Fruit fly (Drosophila melanogaster) whole organism, wandering third instar larva: ENCODE data around the gene CG14245.

Experiments used
- Abd-B ChIP-seq: fragments of >200 bp; optimal IDR thresholded peaks from 2 replicates; lab custom pipeline; 2017; ENCODE audit warnings: missing biosample characterization, missing genetic modification characterization
- CG32264 ChIP-seq: fragments of 200-800 bp; sonication (Bioruptor generic); optimal IDR thresholded peaks from 2 replicates; lab custom pipeline; 2016; ENCODE audit warnings: missing biosample characterization, missing genetic modification characterization
- CrebA ChIP-seq: fragments of 200-800 bp; sonication (Bioruptor generic); optimal IDR thresholded peaks from 2 replicates; lab custom pipeline; 2016; ENCODE audit warnings: missing biosample characterization, mild to moderate bottlenecking, missing genetic modification characterization, borderline replicate concordance
- HLH106 ChIP-seq: fragments of 200-800 bp; optimal IDR thresholded peaks from 3 replicates; lab custom pipeline; 2019; ENCODE audit warnings: missing biosample characterization, mild to moderate bottlenecking, missing genetic modification characterization, moderate library complexity
- Myc ChIP-seq: fragments of >200 bp; optimal IDR thresholded peaks from 2 replicates; lab custom pipeline; 2017
- Rel ChIP-seq, 2 experiments: fragments of 200-800 bp; sonication (Bioruptor generic) in 1 of 2; optimal IDR thresholded peaks; 2 replicates in 1 of 2; 3 replicates in 1 of 2; lab custom pipeline; 2016 to 2019; ENCODE audit warnings: mild to moderate bottlenecking in 2 of 2, missing biosample characterization in 2 of 2, missing genetic modification characterization in 2 of 2, moderate library complexity in 1 of 2
- dl ChIP-seq, 2 experiments: fragments of 175-275, 200-275 bp in 1 of 2; fragments of 200-275 bp in 1 of 2; sonication (Bioruptor generic); optimal IDR thresholded peaks; lab custom pipeline; 2018; ENCODE audit warnings: mild to moderate bottlenecking in 2 of 2, missing biosample characterization in 2 of 2, missing genetic modification characterization in 2 of 2, moderate library complexity in 2 of 2; ENCODE audit not compliant: partially characterized antibody in 2 of 2, insufficient read depth in 1 of 2
- dsf ChIP-seq: sonication (Bioruptor generic); optimal IDR thresholded peaks from 2 replicates; lab custom pipeline; 2016; ENCODE audit warnings: missing biosample characterization, missing genetic modification characterization, borderline replicate concordance
- h ChIP-seq: fragments of 200-800 bp; sonication (Bioruptor generic); optimal IDR thresholded peaks from 3 replicates; lab custom pipeline; 2016; ENCODE audit warnings: missing biosample characterization, mild to moderate bottlenecking, missing genetic modification characterization
- psq ChIP-seq: fragments of 200-800 bp; sonication (Bioruptor generic); optimal IDR thresholded peaks from 3 replicates; lab custom pipeline; 2017; ENCODE audit warnings: missing biosample characterization, mild to moderate bottlenecking, missing genetic modification characterization, moderate library complexity
- rgr ChIP-seq: fragments of 200-800 bp; sonication (Bioruptor generic); optimal IDR thresholded peaks from 3 replicates; lab custom pipeline; 2016; ENCODE audit warnings: missing biosample characterization, mild to moderate bottlenecking, missing genetic modification characterization
- sv ChIP-seq: fragments of 200-800 bp; sonication (Bioruptor generic); optimal IDR thresholded peaks from 3 replicates; lab custom pipeline; 2016; ENCODE audit warnings: missing biosample characterization, missing genetic modification characterization
- usp ChIP-seq: fragments of >200 bp; optimal IDR thresholded peaks from 2 replicates; lab custom pipeline; 2017; ENCODE audit warnings: missing biosample characterization, missing genetic modification characterization
- woc ChIP-seq: sonication (Bioruptor generic); optimal IDR thresholded peaks from 2 replicates; lab custom pipeline; 2016; ENCODE audit warnings: missing biosample characterization, mild to moderate bottlenecking, missing genetic modification characterization

- TF ChIP-seq CG32264 (GFP tag; lab: Kevin White, UChicago) (no peak), Myc (lab: Kevin White, UChicago) (no peak), dl (GFP tag; optimal IDR thresholded peaks at IDR 0.05; lab: Kevin White, UChicago; ENCODE audit: insufficient read depth in 1 of 2, partially characterized antibody in 2 of 2) (no peak), rgr (no peak), woc (GFP tag; lab: Kevin White, UChicago) (no peak), psq (GFP tag; lab: Kevin White, UChicago) (no peak), dsf (GFP tag; lab: Kevin White, UChicago) (no peak), Rel (GFP tag; optimal IDR thresholded peaks at IDR 0.05; lab: Kevin White, UChicago) (no peak), Rel (tag; optimal IDR thresholded peaks at IDR 0.05; lab: Kevin White, UChicago) (no peak), CrebA (GFP tag; lab: Kevin White, UChicago) (no peak), HLH106 (tag; lab: Kevin White, UChicago) (no peak), usp (GFP tag; lab: Kevin White, UChicago) (no peak), Abd-B (GFP tag; lab: Kevin White, UChicago) (no peak), h (GFP tag; lab: Kevin White, UChicago) (no peak), sv (GFP tag; lab: Kevin White, UChicago) (no peak)
Observed at dm6 chr3R:26761695-26762094, 33.2 kb downstream of the CG14245 start.
